Fruit fly (Drosophila melanogaster): Measurements from ENCODE around the gene Dys.

Gene Dys

dm6 chr3R:19474128-19474527 lies 13.2 kb downstream of the Dys start:
- no peak for TF ChIP-seq OdsH (GFP tag; optimal IDR thresholded peaks at IDR 0.05)
- TF ChIP-seq esn (GFP tag; optimal IDR thresholded peaks at IDR 0.05), result no peak
- no peak for TF ChIP-seq lz (GFP tag; optimal IDR thresholded peaks at IDR 0.05)
- no peak for TF ChIP-seq Blimp-1 (GFP tag; optimal IDR thresholded peaks at IDR 0.05)
- no peak for TF ChIP-seq salr (GFP tag; optimal IDR thresholded peaks at IDR 0.05)
- no peak for TF ChIP-seq dac (GFP tag; optimal IDR thresholded peaks at IDR 0.05)
- TF ChIP-seq net (GFP tag; optimal IDR thresholded peaks at IDR 0.05), result no peak
- no peak for TF ChIP-seq CG7368 (GFP tag; optimal IDR thresholded peaks at IDR 0.05)
- no peak for TF ChIP-seq Ets21C (GFP tag; optimal IDR thresholded peaks at IDR 0.05)
- no peak for TF ChIP-seq CG3919 (GFP tag; optimal IDR thresholded peaks at IDR 0.05)
- peak; percentile 70; the same call in 2 of the 3 replicates for TF ChIP-seq CG8119 (GFP tag; IDR thresholded peaks at IDR 0.05)
- TF ChIP-seq svp (GFP tag), result no peak
- TF ChIP-seq Hr38 (GFP tag; optimal IDR thresholded peaks at IDR 0.05), result no peak
- peak; percentile 35 for TF ChIP-seq Eip78C (GFP tag)
- TF ChIP-seq spab (GFP tag; optimal IDR thresholded peaks at IDR 0.05), result no peak
- TF ChIP-seq CG11902 (GFP tag; optimal IDR thresholded peaks at IDR 0.05), result no peak
- no peak for TF ChIP-seq achi (GFP tag; optimal IDR thresholded peaks at IDR 0.05)
- TF ChIP-seq CG31627 (GFP tag; optimal IDR thresholded peaks at IDR 0.05), result no peak
- TF ChIP-seq vri (GFP tag; optimal IDR thresholded peaks at IDR 0.05), result no peak
- peak; percentile 52; the same call in 2 of the 3 replicates for TF ChIP-seq eg (GFP tag; IDR thresholded peaks at IDR 0.05)
- no peak for TF ChIP-seq cyc (GFP tag; optimal IDR thresholded peaks at IDR 0.05)
- TF ChIP-seq CG10669 (GFP tag; optimal IDR thresholded peaks at IDR 0.05), result no peak
- TF ChIP-seq Hr39 (GFP tag; optimal IDR thresholded peaks at IDR 0.05), result no peak
- TF ChIP-seq dsx (GFP tag; optimal IDR thresholded peaks at IDR 0.05; ENCODE audit: poor library complexity, severe bottlenecking), result no peak
- TF ChIP-seq Ets96B (tag; optimal IDR thresholded peaks at IDR 0.05), result no peak
- TF ChIP-seq CG15336 (GFP tag; IDR thresholded peaks at IDR 0.05), result peak; percentile 72
- TF ChIP-seq CG32006 (GFP tag; optimal IDR thresholded peaks at IDR 0.05), result peak; percentile 31
- TF ChIP-seq fd85E (GFP tag; optimal IDR thresholded peaks at IDR 0.05), result no peak
- TF ChIP-seq CG8319 (GFP tag; optimal IDR thresholded peaks at IDR 0.05), result no peak
- TF ChIP-seq CG34406 (GFP tag; optimal IDR thresholded peaks at IDR 0.05), result no peak
- TF ChIP-seq Smox (GFP tag; optimal IDR thresholded peaks at IDR 0.05), result no peak
- peak; percentile 9 for TF ChIP-seq CG6276 (GFP tag; optimal IDR thresholded peaks at IDR 0.05)
- no peak for TF ChIP-seq CG16779 (tag; optimal IDR thresholded peaks at IDR 0.05)
- no peak for TF ChIP-seq pdm3 (GFP tag; optimal IDR thresholded peaks at IDR 0.05)

- TF ChIP-seq CG6792 (GFP tag; optimal IDR thresholded peaks at IDR 0.05) (no peak), Sox102F (GFP tag; optimal IDR thresholded peaks at IDR 0.05) (no peak), CG11762 (GFP tag; optimal IDR thresholded peaks at IDR 0.05; ENCODE audit: insufficient read depth) (no peak), Met (GFP tag; optimal IDR thresholded peaks at IDR 0.05) (no peak), Ets96B (tag; optimal IDR thresholded peaks at IDR 0.05) (no peak), CG10669 (GFP tag; optimal IDR thresholded peaks at IDR 0.05) (no peak), CG6808 (GFP tag; optimal IDR thresholded peaks at IDR 0.05) (no peak), CG31627 (GFP tag; optimal IDR thresholded peaks at IDR 0.05) (no peak), CG15336 (GFP tag; IDR thresholded peaks at IDR 0.05) (peak; percentile 64), CG8119 (GFP tag; IDR thresholded peaks at IDR 0.05) (0 out of 3 replicates have a peak, but pooled peaks have one; percentile 40), fkh (GFP tag; optimal IDR thresholded peaks at IDR 0.05) (no peak), CG6163 (GFP tag; IDR thresholded peaks at IDR 0.05) (peak; percentile 58; the same call in 2 of the 3 replicates), CG16779 (tag; optimal IDR thresholded peaks at IDR 0.05) (no peak), CG10631 (GFP tag; optimal IDR thresholded peaks at IDR 0.05) (no peak), CG6276 (GFP tag; optimal IDR thresholded peaks at IDR 0.05) (peak; percentile 11), CG32006 (GFP tag; optimal IDR thresholded peaks at IDR 0.05) (peak; percentile 56), Hr39 (GFP tag; optimal IDR thresholded peaks at IDR 0.05) (no peak), net (GFP tag; optimal IDR thresholded peaks at IDR 0.05) (no peak), achi (GFP tag; optimal IDR thresholded peaks at IDR 0.05) (no peak), eg (GFP tag; IDR thresholded peaks at IDR 0.05) (0 out of 3 replicates have a peak, but pooled peaks have one; percentile 35)
These were observed 15.6 kb downstream of the Dys start for dm6 chr3R:19476484-19476883.
